Fruit fly (Drosophila melanogaster) whole organism, prepupa: ENCODE results near the gene CG4362.
A peak's percentile ranks its signal among the peaks of the same experiment; 100 is the strongest.

ENCODE experiments used
- Blimp-1 ChIP-seq: fragments of 200-800 bp; sonication (Bioruptor generic); optimal IDR thresholded peaks from 3 replicates; lab custom pipeline; 2017; ENCODE audit warnings: missing biosample characterization, missing genetic modification characterization, mild to moderate bottlenecking, moderate library complexity, missing genetic modification reagents
- CG10631 ChIP-seq: fragments of 200-800 bp; sonication (Bioruptor generic); optimal IDR thresholded peaks from 2 replicates; lab custom pipeline; 2016; ENCODE audit warnings: missing biosample characterization, missing genetic modification characterization
- CG10669 ChIP-seq: fragments of 200-800 bp; sonication (Bioruptor generic); optimal IDR thresholded peaks from 3 replicates; lab custom pipeline; 2018; ENCODE audit warnings: missing biosample characterization, mild to moderate bottlenecking, missing genetic modification characterization, moderate library complexity
- CG11762 ChIP-seq: fragments of 200-800 bp; sonication (Bioruptor generic); optimal IDR thresholded peaks from 3 replicates; lab custom pipeline; 2016; ENCODE audit warnings: missing biosample characterization, missing genetic modification characterization; ENCODE audit not compliant: insufficient read depth
- CG11902 ChIP-seq: fragments of 200-800 bp; sonication (Bioruptor generic); optimal IDR thresholded peaks from 3 replicates; lab custom pipeline; 2016; ENCODE audit warnings: missing biosample characterization, missing genetic modification characterization
- CG15336 ChIP-seq: fragments of 200-800 bp; sonication (Bioruptor generic); IDR thresholded peaks from 2 replicates; pipeline ENCODE4 v1.3.6; 2022; ENCODE audit warnings: missing biosample characterization, missing genetic modification characterization
- CG16779 ChIP-seq: fragments of 200-800 bp; sonication (Bioruptor generic); optimal IDR thresholded peaks from 3 replicates; lab custom pipeline; 2017; ENCODE audit warnings: missing biosample characterization, mild to moderate bottlenecking, missing genetic modification characterization
- CG3032 ChIP-seq: fragments of 200-800 bp; optimal IDR thresholded peaks from 2 replicates; lab custom pipeline; 2019; ENCODE audit warnings: missing biosample characterization, mild to moderate bottlenecking, missing genetic modification characterization, moderate library complexity
- CG31627 ChIP-seq: fragments of 200-800 bp; sonication (Bioruptor generic); optimal IDR thresholded peaks from 3 replicates; lab custom pipeline; 2016; ENCODE audit warnings: missing biosample characterization, missing genetic modification characterization
- CG32006 ChIP-seq: fragments of 200-800 bp; sonication (Bioruptor generic); optimal IDR thresholded peaks from 3 replicates; lab custom pipeline; 2017; ENCODE audit warnings: missing biosample characterization, mild to moderate bottlenecking, missing genetic modification characterization
- CG34406 ChIP-seq: fragments of 200-800 bp; sonication (Bioruptor generic); optimal IDR thresholded peaks from 3 replicates; lab custom pipeline; 2016; ENCODE audit warnings: missing biosample characterization, missing genetic modification characterization
- CG3919 ChIP-seq: fragments of 200-800 bp; sonication (Bioruptor generic); optimal IDR thresholded peaks from 3 replicates; lab custom pipeline; 2016; ENCODE audit warnings: missing biosample characterization, missing genetic modification characterization
- CG4318 ChIP-seq: fragments of 200-800 bp; sonication (Bioruptor generic); optimal IDR thresholded peaks from 3 replicates; lab custom pipeline; 2017; ENCODE audit warnings: missing biosample characterization, mild to moderate bottlenecking, missing genetic modification characterization
- CG6163 ChIP-seq: fragments of 200-800 bp; sonication (Bioruptor generic); IDR thresholded peaks from 3 replicates; pipeline ENCODE4 v1.3.6; 2022; ENCODE audit warnings: missing biosample characterization, missing genetic modification characterization
- CG6276 ChIP-seq: fragments of 200-800 bp; sonication (Bioruptor generic); optimal IDR thresholded peaks from 2 replicates; lab custom pipeline; 2017; ENCODE audit warnings: missing biosample characterization, mild to moderate bottlenecking, missing genetic modification characterization
- CG6792 ChIP-seq: fragments of 200-800 bp; sonication (Bioruptor generic); optimal IDR thresholded peaks from 3 replicates; lab custom pipeline; 2016; ENCODE audit warnings: missing biosample characterization, missing genetic modification characterization
- CG7368 ChIP-seq: fragments of 200-800 bp; sonication (Bioruptor generic); optimal IDR thresholded peaks from 3 replicates; lab custom pipeline; 2016; ENCODE audit warnings: missing biosample characterization, missing genetic modification characterization
- CG8119 ChIP-seq: fragments of 200-800 bp; sonication (Bioruptor generic); IDR thresholded peaks from 3 replicates; pipeline ENCODE4 v1.3.6; 2022; ENCODE audit warnings: missing biosample characterization, missing genetic modification characterization
- CG8319 ChIP-seq: fragments of 200-800 bp; sonication (Bioruptor generic); optimal IDR thresholded peaks from 3 replicates; lab custom pipeline; 2016; ENCODE audit warnings: missing biosample characterization, missing genetic modification characterization
- CG8632 ChIP-seq: fragments of 200-800 bp; sonication (Bioruptor generic); optimal IDR thresholded peaks from 3 replicates; lab custom pipeline; 2016; ENCODE audit warnings: missing biosample characterization, missing genetic modification characterization
- CG9139 ChIP-seq: fragments of 200-800 bp; sonication (Bioruptor generic); optimal IDR thresholded peaks from 3 replicates; lab custom pipeline; 2017; ENCODE audit warnings: missing biosample characterization, mild to moderate bottlenecking, missing genetic modification characterization
- Eip93F ChIP-seq: fragments of 200-800 bp; sonication (Bioruptor generic); optimal IDR thresholded peaks from 2 replicates; lab custom pipeline; 2016; ENCODE audit warnings: missing biosample characterization, mild to moderate bottlenecking, missing genetic modification characterization
- Ets21C ChIP-seq: fragments of 200-800 bp; sonication (Bioruptor generic); optimal IDR thresholded peaks from 3 replicates; lab custom pipeline; 2016; ENCODE audit warnings: missing biosample characterization, missing genetic modification characterization
- Ets96B ChIP-seq: fragments of 200-800 bp; optimal IDR thresholded peaks from 2 replicates; lab custom pipeline; 2019; ENCODE audit warnings: missing biosample characterization, mild to moderate bottlenecking, missing genetic modification characterization, moderate library complexity
- Gug ChIP-seq: fragments of 200-800 bp; sonication (Bioruptor generic); IDR thresholded peaks from 2 replicates; pipeline ENCODE4 v1.3.6; 2022; ENCODE audit warnings: missing biosample characterization, missing genetic modification characterization
- Hr38 ChIP-seq: sonication (Bioruptor generic); optimal IDR thresholded peaks from 2 replicates; lab custom pipeline; 2016; ENCODE audit warnings: missing biosample characterization, missing genetic modification characterization
- Hr39 ChIP-seq: fragments of 200-800 bp; sonication (Bioruptor generic); optimal IDR thresholded peaks from 2 replicates; lab custom pipeline; 2016; ENCODE audit warnings: missing biosample characterization, missing genetic modification characterization
- Hr4 ChIP-seq: fragments of 200-800 bp; sonication (Bioruptor generic); optimal IDR thresholded peaks from 3 replicates; lab custom pipeline; 2016; ENCODE audit warnings: missing biosample characterization, missing genetic modification characterization
- Met ChIP-seq: fragments of 200-800 bp; sonication (Bioruptor generic); optimal IDR thresholded peaks from 3 replicates; lab custom pipeline; 2016; ENCODE audit warnings: missing biosample characterization, missing genetic modification characterization
- Sox14 ChIP-seq: fragments of 200-800 bp; sonication (Bioruptor generic); optimal IDR thresholded peaks from 3 replicates; lab custom pipeline; 2016; ENCODE audit warnings: missing biosample characterization, missing genetic modification characterization
- Sox15 ChIP-seq: fragments of 200-800 bp; sonication (Bioruptor generic); optimal IDR thresholded peaks from 3 replicates; lab custom pipeline; 2016; ENCODE audit warnings: missing biosample characterization, missing genetic modification characterization
- achi ChIP-seq: fragments of 200-800 bp; sonication (Bioruptor generic); optimal IDR thresholded peaks from 3 replicates; lab custom pipeline; 2016; ENCODE audit warnings: missing biosample characterization, missing genetic modification characterization
- cyc ChIP-seq: fragments of 200-800 bp; sonication (Bioruptor generic); optimal IDR thresholded peaks from 3 replicates; lab custom pipeline; 2016; ENCODE audit warnings: missing biosample characterization, missing genetic modification characterization
- dac ChIP-seq: fragments of 200-800 bp; sonication (Bioruptor generic); optimal IDR thresholded peaks from 2 replicates; lab custom pipeline; 2017; ENCODE audit warnings: missing biosample characterization, mild to moderate bottlenecking, missing genetic modification characterization
- fd85E ChIP-seq: fragments of 200-800 bp; sonication (Bioruptor generic); optimal IDR thresholded peaks from 3 replicates; lab custom pipeline; 2016; ENCODE audit warnings: missing biosample characterization, missing genetic modification characterization
- fkh ChIP-seq: fragments of 200-800 bp; sonication (Bioruptor generic); optimal IDR thresholded peaks from 3 replicates; lab custom pipeline; 2017; ENCODE audit warnings: missing biosample characterization, mild to moderate bottlenecking, missing genetic modification characterization, moderate library complexity
- net ChIP-seq: fragments of 200-800 bp; sonication (Bioruptor generic); optimal IDR thresholded peaks from 3 replicates; lab custom pipeline; 2016; ENCODE audit warnings: missing biosample characterization, missing genetic modification characterization
- pdm3 ChIP-seq: fragments of 200-800 bp; sonication (Bioruptor generic); optimal IDR thresholded peaks from 3 replicates; lab custom pipeline; 2016; ENCODE audit warnings: missing biosample characterization, missing genetic modification characterization
- salr ChIP-seq, 2 experiments: fragments of 200-800 bp; sonication (Bioruptor generic); optimal IDR thresholded peaks; 3 replicates each; lab custom pipeline; 2016 to 2018; ENCODE audit warnings: missing biosample characterization in 2 of 2, missing genetic modification characterization in 2 of 2, mild to moderate bottlenecking in 1 of 2
- ss ChIP-seq, 2 experiments: fragments of 200-800 bp; sonication (Bioruptor generic); optimal IDR thresholded peaks; 2 replicates in 1 of 2; 3 replicates in 1 of 2; lab custom pipeline; 2017 to 2018; ENCODE audit warnings: mild to moderate bottlenecking in 2 of 2, missing biosample characterization in 2 of 2, missing genetic modification characterization in 2 of 2, moderate library complexity in 1 of 2
- svp ChIP-seq: fragments of 200-800 bp; sonication (Bioruptor generic); peaks from one replicate; lab custom pipeline; 2016; ENCODE audit warnings: missing biosample characterization, missing genetic modification characterization
- topi ChIP-seq: fragments of 200-800 bp; sonication (Bioruptor generic); optimal IDR thresholded peaks from 3 replicates; lab custom pipeline; 2016; ENCODE audit warnings: missing biosample characterization, missing genetic modification characterization

The CG4362 gene

DNA sequence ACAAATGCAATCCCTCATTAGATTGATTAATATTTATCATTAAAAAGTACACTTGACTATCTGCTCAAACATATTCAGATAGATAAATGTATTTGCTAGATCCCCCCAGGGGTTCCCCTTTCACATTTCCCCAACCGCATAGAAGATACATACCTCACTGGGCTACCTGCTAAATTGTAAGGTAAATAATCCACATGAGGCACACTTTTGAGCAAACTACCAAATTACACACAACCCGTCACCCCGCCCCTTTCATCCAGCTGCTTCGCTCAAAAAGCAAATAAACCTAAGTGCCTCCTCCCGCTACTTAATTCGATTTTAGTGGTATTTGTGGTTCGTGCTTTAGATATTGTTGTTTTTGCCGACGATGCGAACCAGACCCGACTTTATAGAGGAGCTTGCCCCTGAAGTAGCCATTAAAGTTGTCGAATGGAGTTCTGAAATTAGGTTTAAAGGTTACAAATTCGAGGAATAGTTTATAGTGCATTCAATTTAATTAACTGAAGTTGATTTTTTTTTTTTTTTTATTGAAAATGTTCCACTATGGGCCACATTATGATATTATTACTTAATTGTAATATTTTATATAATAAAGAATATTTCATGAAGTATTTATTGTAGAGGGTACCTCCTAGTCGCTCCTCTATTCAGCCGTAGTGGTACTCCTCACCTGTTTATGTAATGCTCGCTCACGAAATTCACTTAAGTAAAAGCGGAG lies 44.3 kb downstream of the CG4362 start:
- TF ChIP-seq ss (GFP tag; optimal IDR thresholded peaks at IDR 0.05; lab: Kevin White, UChicago), result no peak
- TF ChIP-seq Ets21C (GFP tag; lab: Kevin White, UChicago), result no peak
- TF ChIP-seq CG4318 (GFP tag; lab: Kevin White, UChicago), result no peak
- no peak for TF ChIP-seq dac (GFP tag; lab: Kevin White, UChicago)
- TF ChIP-seq CG7368, result no peak
- TF ChIP-seq CG10631, result peak; percentile 9
- TF ChIP-seq CG8119 (GFP tag; lab: Robert Waterston, UW), result no peak
- no peak for TF ChIP-seq topi (GFP tag; lab: Kevin White, UChicago)
- TF ChIP-seq CG6792 (GFP tag; lab: Kevin White, UChicago), result no peak
- no peak for TF ChIP-seq CG11762 (GFP tag; lab: Kevin White, UChicago)
- no peak for TF ChIP-seq CG8319 (GFP tag; lab: Kevin White, UChicago)
- TF ChIP-seq Blimp-1 (GFP tag; lab: Kevin White, UChicago), result no peak
- no peak for TF ChIP-seq salr (GFP tag; optimal IDR thresholded peaks at IDR 0.05; lab: Kevin White, UChicago)
- TF ChIP-seq Hr38, result no peak
- peak; percentile 95 for TF ChIP-seq fkh
- TF ChIP-seq CG11902 (GFP tag; lab: Kevin White, UChicago), result no peak
- no peak for TF ChIP-seq Sox15
- TF ChIP-seq CG3919, result no peak
- TF ChIP-seq Hr4 (GFP tag; lab: Kevin White, UChicago), result peak; percentile 0
- TF ChIP-seq CG8632 (GFP tag; lab: Kevin White, UChicago), result no peak
- TF ChIP-seq CG6163 (GFP tag; lab: Robert Waterston, UW), result no peak
- peak; percentile 22 for TF ChIP-seq CG32006 (GFP tag; lab: Kevin White, UChicago)

DNA sequence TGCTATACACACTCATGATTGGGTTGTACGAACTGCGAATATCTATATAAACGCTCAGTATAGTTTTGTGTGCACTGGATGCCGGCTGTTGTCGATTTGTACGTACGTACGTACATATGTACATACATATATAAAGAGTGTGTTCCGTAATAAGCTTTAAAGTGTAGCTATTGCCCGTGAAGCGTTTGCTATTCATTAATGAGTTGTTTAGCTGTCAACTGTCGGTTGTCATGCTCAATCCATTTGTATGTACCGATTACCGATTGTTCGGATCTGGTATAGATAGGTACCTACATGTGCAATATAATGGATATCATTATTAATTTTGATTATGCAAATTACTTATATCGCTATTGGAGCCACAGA lies 45.4 kb downstream of the CG4362 start:
- TF ChIP-seq CG15336 (GFP tag; lab: Robert Waterston, UW) (no peak), Eip93F (GFP tag; lab: Kevin White, UChicago) (no peak), CG11902 (GFP tag; lab: Kevin White, UChicago) (no peak)

DNA sequence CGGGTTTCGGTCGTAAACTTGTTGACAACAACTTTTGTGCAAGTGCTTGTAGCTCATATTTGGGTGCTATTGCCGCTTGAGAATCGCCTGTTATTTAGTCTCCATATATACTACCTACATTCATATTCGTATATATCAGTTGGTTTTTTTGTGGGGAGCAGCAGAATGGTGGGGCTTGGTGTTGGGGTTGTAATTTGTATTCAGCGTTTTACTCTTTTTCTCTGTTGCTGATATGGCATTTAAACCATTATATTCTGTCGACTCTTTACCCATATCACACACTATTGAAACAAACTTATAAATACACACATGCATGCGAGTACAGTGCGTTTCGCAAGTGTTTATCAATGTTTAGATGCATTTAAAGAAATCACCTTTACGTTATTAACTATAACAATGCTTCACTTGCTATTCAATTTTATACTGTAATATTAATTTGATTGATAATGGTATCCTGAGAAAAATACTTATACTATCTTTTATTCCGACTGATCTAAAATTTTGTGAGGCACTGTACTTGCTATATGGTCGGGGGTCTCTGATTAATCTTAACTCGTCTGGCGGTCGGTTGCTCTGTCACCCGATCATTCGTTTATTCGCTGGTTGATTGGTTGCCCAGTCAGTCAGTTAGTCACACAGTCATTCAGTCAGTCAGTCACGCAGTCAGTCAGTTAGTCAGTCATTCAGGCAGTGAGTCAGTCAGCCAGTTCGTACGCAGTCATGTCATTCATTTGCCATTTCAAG lies 45.9 kb downstream of the CG4362 start:
- TF ChIP-seq Met (GFP tag; lab: Kevin White, UChicago) (peak; percentile 91), ss (GFP tag; optimal IDR thresholded peaks at IDR 0.05; lab: Kevin White, UChicago) (peak; percentile 95), CG10669 (peak; percentile 97), CG8119 (GFP tag; lab: Robert Waterston, UW) (peak; percentile 97), CG10631 (peak; percentile 96), Sox14 (peak; percentile 93), CG8319 (GFP tag; lab: Kevin White, UChicago) (peak; percentile 78), CG32006 (GFP tag; lab: Kevin White, UChicago) (peak; percentile 95), fkh (peak; percentile 52), CG11762 (GFP tag; lab: Kevin White, UChicago) (peak; percentile 85), CG6792 (GFP tag; lab: Kevin White, UChicago) (peak; percentile 92), cyc (peak; percentile 82), Ets96B (tag; lab: Kevin White, UChicago) (peak; percentile 98), CG16779 (tag; lab: Kevin White, UChicago) (peak; percentile 93), Ets21C (GFP tag; lab: Kevin White, UChicago) (peak; percentile 73), CG9139 (peak; percentile 95), CG6163 (GFP tag; lab: Robert Waterston, UW) (peak; percentile 96), CG6276 (GFP tag; lab: Kevin White, UChicago) (peak; percentile 94), svp (GFP tag; lab: Kevin White, UChicago) (peak; percentile 92), net (GFP tag; lab: Kevin White, UChicago) (peak; percentile 94), Hr39 (GFP tag; lab: Kevin White, UChicago) (peak; percentile 83), achi (GFP tag; lab: Kevin White, UChicago) (peak; percentile 91), CG4318 (GFP tag; lab: Kevin White, UChicago) (peak; percentile 85), CG34406 (GFP tag; lab: Kevin White, UChicago) (peak; percentile 93), topi (GFP tag; lab: Kevin White, UChicago) (peak; percentile 91), Gug (peak; percentile 94), CG3919 (peak; percentile 92), Eip93F (GFP tag; lab: Kevin White, UChicago) (peak; percentile 45), dac (GFP tag; lab: Kevin White, UChicago) (peak; percentile 57), Blimp-1 (GFP tag; lab: Kevin White, UChicago) (peak; percentile 60), Hr4 (GFP tag; lab: Kevin White, UChicago) (peak; percentile 92), pdm3 (GFP tag; lab: Kevin White, UChicago) (peak; percentile 93), fd85E (GFP tag; lab: Kevin White, UChicago) (peak; percentile 74), CG31627 (GFP tag; lab: Kevin White, UChicago) (peak; percentile 85), CG3032 (tag; lab: Kevin White, UChicago) (peak; percentile 96)
